Worm (Caenorhabditis elegans) whole organism, late embryonic: ENCODE data around the gene bli-2.
A peak's percentile ranks its signal among the peaks of the same experiment; 100 is the strongest.
"Not testable (repeated sequence)": the region's sequence is repeated elsewhere in the genome, so short reads cannot be mapped to it uniquely, and the experiment has no call there.

Experiments used
- C38D4.7 ChIP-seq: fragments of 200-800 bp; sonication (Bioruptor generic); optimal IDR thresholded peaks from 2 replicates; lab custom pipeline; 2018; ENCODE audit warnings: mild to moderate bottlenecking, missing genetic modification characterization, moderate library complexity, missing compliant biosample characterization
- F13H6.1 ChIP-seq: sonication (generic microtip); optimal IDR thresholded peaks from 2 replicates; lab custom pipeline; 2016; ENCODE audit warnings: missing genetic modification characterization, missing compliant biosample characterization
- K02D7.2 ChIP-seq: sonication (generic microtip); optimal IDR thresholded peaks from 2 replicates; lab custom pipeline; 2017; ENCODE audit warnings: mild to moderate bottlenecking, missing genetic modification characterization, missing compliant biosample characterization
- Y22D7AL.16 ChIP-seq: sonication (generic microtip); optimal IDR thresholded peaks from 2 replicates; lab custom pipeline; 2016; ENCODE audit warnings: missing genetic modification characterization, missing compliant biosample characterization
- ama-1 ChIP-seq: fragments of 150-350 bp; optimal IDR thresholded peaks from 2 replicates; lab custom pipeline; 2014
- ceh-14 ChIP-seq: sonication (generic microtip); optimal IDR thresholded peaks from 2 replicates; lab custom pipeline; 2016; ENCODE audit warnings: missing genotype, missing genetic modification characterization, missing compliant biosample characterization
- ceh-19 ChIP-seq: fragments of 200-800 bp; sonication (Bioruptor generic); optimal IDR thresholded peaks from 2 replicates; lab custom pipeline; 2018; ENCODE audit warnings: mild to moderate bottlenecking, missing genetic modification characterization, missing compliant biosample characterization
- ceh-2 ChIP-seq: sonication (generic microtip); optimal IDR thresholded peaks from 2 replicates; lab custom pipeline; 2016; ENCODE audit warnings: missing genotype, missing genetic modification characterization, missing compliant biosample characterization
- ceh-22 ChIP-seq: sonication (generic microtip); optimal IDR thresholded peaks from 2 replicates; lab custom pipeline; 2017; ENCODE audit warnings: missing biosample characterization, missing genetic modification characterization
- ceh-24 ChIP-seq: sonication (generic microtip); optimal IDR thresholded peaks from 2 replicates; lab custom pipeline; 2016; ENCODE audit warnings: mild to moderate bottlenecking, missing genetic modification characterization, missing compliant biosample characterization
- ceh-30 ChIP-seq: fragments of 150-350 bp; optimal IDR thresholded peaks from 2 replicates; lab custom pipeline; 2014; ENCODE audit warnings: missing biosample characterization, missing genetic modification characterization
- ceh-45 ChIP-seq: fragments of 200-800 bp; sonication (Bioruptor generic); IDR thresholded peaks from 2 replicates; pipeline ENCODE4 v1.3.6; 2022; ENCODE audit warnings: missing genetic modification reagents, missing genetic modification characterization, missing compliant biosample characterization
- ceh-9 ChIP-seq: sonication (generic microtip); optimal IDR thresholded peaks from 2 replicates; lab custom pipeline; 2016; ENCODE audit warnings: mild to moderate bottlenecking, missing genetic modification characterization, inconsistent platforms, missing compliant biosample characterization
- dve-1 ChIP-seq: sonication (generic microtip); optimal IDR thresholded peaks from 2 replicates; lab custom pipeline; 2017; ENCODE audit warnings: antibody characterized with exemption, mild to moderate bottlenecking, missing genetic modification characterization, missing compliant biosample characterization
- elt-2 ChIP-seq: sonication (generic microtip); optimal IDR thresholded peaks from 2 replicates; lab custom pipeline; 2016; ENCODE audit warnings: missing genetic modification reagents, missing genetic modification characterization, missing compliant biosample characterization
- elt-4 ChIP-seq: sonication (generic microtip); optimal IDR thresholded peaks from 2 replicates; lab custom pipeline; 2016; ENCODE audit warnings: missing genetic modification characterization, missing compliant biosample characterization
- eyg-1 ChIP-seq: sonication (generic microtip); optimal IDR thresholded peaks from 2 replicates; lab custom pipeline; 2016; ENCODE audit warnings: missing genotype, missing genetic modification characterization, missing compliant biosample characterization
- fkh-10 ChIP-seq: fragments of 150-350 bp; optimal IDR thresholded peaks from 2 replicates; lab custom pipeline; 2014; ENCODE audit warnings: missing biosample characterization, missing genetic modification reagents, missing genetic modification characterization
- fkh-6 ChIP-seq: sonication (generic microtip); optimal IDR thresholded peaks from 2 replicates; lab custom pipeline; 2016; ENCODE audit warnings: missing genetic modification characterization, missing compliant biosample characterization
- hlh-30 ChIP-seq: sonication (generic microtip); optimal IDR thresholded peaks from 2 replicates; lab custom pipeline; 2017; ENCODE audit warnings: antibody characterized with exemption, missing genetic modification characterization, missing compliant biosample characterization; ENCODE audit not compliant: insufficient read depth
- madf-2 ChIP-seq: sonication (generic microtip); optimal IDR thresholded peaks from 2 replicates; lab custom pipeline; 2017; ENCODE audit warnings: missing genetic modification characterization, missing compliant biosample characterization
- nhr-11 ChIP-seq: fragments of 150-350 bp; optimal IDR thresholded peaks from 2 replicates; lab custom pipeline; 2014; ENCODE audit warnings: missing biosample characterization, missing genetic modification characterization
- pag-3 ChIP-seq: sonication (generic microtip); optimal IDR thresholded peaks from 2 replicates; lab custom pipeline; 2016; ENCODE audit warnings: missing compliant biosample characterization, missing genetic modification characterization, borderline replicate concordance
- pat-9 ChIP-seq: fragments of 200-800 bp; sonication (Bioruptor generic); optimal IDR thresholded peaks from 2 replicates; lab custom pipeline; 2018; ENCODE audit warnings: mild to moderate bottlenecking, missing genetic modification characterization, moderate library complexity, missing compliant biosample characterization
- pha-4 ChIP-seq: fragments of 150-350 bp; optimal IDR thresholded peaks from 2 replicates; lab custom pipeline; 2018; ENCODE audit warnings: missing biosample characterization, missing genetic modification reagents, missing genetic modification characterization
- ref-2 ChIP-seq: sonication (generic microtip); optimal IDR thresholded peaks from 2 replicates; lab custom pipeline; 2016; ENCODE audit warnings: missing genetic modification characterization, missing compliant biosample characterization
- rnt-1 ChIP-seq: sonication (generic microtip); optimal IDR thresholded peaks from 2 replicates; lab custom pipeline; 2016; ENCODE audit warnings: missing genetic modification characterization, missing compliant biosample characterization
- sdc-2 ChIP-seq: sonication (generic microtip); optimal IDR thresholded peaks from 2 replicates; lab custom pipeline; 2016; ENCODE audit warnings: missing genotype, missing genetic modification characterization, missing compliant biosample characterization
- sox-2 ChIP-seq: fragments of 200-800 bp; sonication (Bioruptor generic); IDR thresholded peaks from 2 replicates; pipeline ENCODE4 v1.3.6; 2022; ENCODE audit warnings: missing genetic modification reagents, missing genetic modification characterization, missing compliant biosample characterization
- syd-9 ChIP-seq: sonication (generic microtip); optimal IDR thresholded peaks from 2 replicates; lab custom pipeline; 2016; ENCODE audit warnings: mild to moderate bottlenecking, missing genetic modification characterization, moderate library complexity, missing compliant biosample characterization
- tbx-2 ChIP-seq: sonication (generic microtip); optimal IDR thresholded peaks from 2 replicates; lab custom pipeline; 2016; ENCODE audit warnings: missing genetic modification characterization, missing compliant biosample characterization
- ttx-3 ChIP-seq: sonication (generic microtip); optimal IDR thresholded peaks from 2 replicates; lab custom pipeline; 2016; ENCODE audit warnings: missing genetic modification reagents, missing genetic modification characterization, missing compliant biosample characterization
- unc-3 ChIP-seq, 2 experiments: fragments of 200-800 bp in 1 of 2; sonication (Bioruptor generic) in 1 of 2; sonication (generic microtip) in 1 of 2; conservative IDR thresholded peaks in 1 of 2; optimal IDR thresholded peaks in 1 of 2; 2 replicates each; pipeline versions ENCODE4 v1.3.6 to Lab custom; 2016 to 2022; ENCODE audit warnings: missing compliant biosample characterization in 2 of 2, missing genetic modification characterization in 2 of 2, missing genetic modification reagents in 1 of 2
- unc-42 ChIP-seq: sonication (generic microtip); optimal IDR thresholded peaks from 2 replicates; lab custom pipeline; 2016; ENCODE audit warnings: missing genotype, missing genetic modification characterization, missing compliant biosample characterization
- unc-55 ChIP-seq: sonication (generic microtip); optimal IDR thresholded peaks from 2 replicates; lab custom pipeline; 2017; ENCODE audit warnings: missing biosample characterization, missing genetic modification reagents, missing genetic modification characterization
- unc-86 ChIP-seq: sonication (generic microtip); optimal IDR thresholded peaks from 2 replicates; lab custom pipeline; 2016; ENCODE audit warnings: missing genetic modification characterization, missing compliant biosample characterization

Gene bli-2

DNA sequence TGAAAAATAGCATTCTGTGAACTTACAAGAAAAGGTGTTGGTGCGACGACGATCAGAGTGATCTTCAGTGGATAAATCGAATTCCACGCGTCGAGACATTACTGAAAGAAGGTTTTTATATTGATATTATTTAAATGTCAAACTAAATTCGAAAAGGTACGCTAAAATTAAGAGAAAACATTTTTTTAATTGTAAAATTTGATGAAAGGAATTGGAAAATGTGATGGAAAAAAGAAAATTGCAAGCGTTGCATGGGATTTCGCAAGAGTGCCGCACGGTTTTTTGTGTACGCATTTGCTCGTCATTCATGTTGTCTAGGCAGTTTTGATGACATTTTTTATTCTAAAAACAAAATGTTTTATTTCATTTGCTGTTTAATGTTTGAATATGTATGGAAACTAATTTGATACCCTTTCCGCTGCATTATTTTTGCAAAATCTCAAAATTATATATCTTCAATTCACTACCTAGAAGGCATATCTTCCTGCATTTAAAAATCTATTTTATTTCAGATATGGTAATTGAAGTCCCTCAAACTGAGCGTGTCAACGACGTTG, 29.8 kb downstream of the bli-2 start, which contains the start of the genes eif-3.L and npl-4.2:
Gene eif-3.L (minus strand): TSS at position 101 of the 557 bp plus-strand sequence.
Gene npl-4.2 (plus strand): TSS at position 507 of the 557 bp plus-strand sequence.
- not testable (repeated sequence) for TF ChIP-seq ttx-3 (tag; lab: Kevin White, UChicago); ceh-9 (tag; lab: Kevin White, UChicago); pat-9

DNA sequence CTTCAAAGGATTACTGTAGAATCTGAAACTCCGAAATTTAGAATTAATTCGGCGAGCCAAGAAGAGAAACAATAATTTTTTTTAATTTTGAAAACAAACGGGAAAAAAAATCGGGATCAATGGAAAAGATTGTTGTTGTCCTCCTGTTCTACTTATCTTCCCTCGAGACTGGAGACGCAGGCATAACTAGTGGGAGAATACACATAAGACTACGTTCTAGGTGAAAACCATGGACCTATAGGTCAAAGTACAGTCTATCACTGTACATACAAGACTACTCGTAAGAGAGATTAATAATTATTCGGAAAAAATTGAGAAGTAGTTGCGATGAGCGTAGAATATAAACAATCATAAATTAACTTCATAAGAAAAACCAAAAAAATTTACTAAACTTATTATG, 32.9 kb downstream of the bli-2 start, which contains the start of gene dhs-6:
Gene dhs-6 (minus strand): TSS at position 22 of the 400 bp plus-strand sequence.
- TF ChIP-seq ceh-14 (tag; lab: Kevin White, UChicago) (no peak), pha-4 (tag; lab: Kevin White, UChicago) (no peak), elt-2 (peak; percentile 45)

DNA sequence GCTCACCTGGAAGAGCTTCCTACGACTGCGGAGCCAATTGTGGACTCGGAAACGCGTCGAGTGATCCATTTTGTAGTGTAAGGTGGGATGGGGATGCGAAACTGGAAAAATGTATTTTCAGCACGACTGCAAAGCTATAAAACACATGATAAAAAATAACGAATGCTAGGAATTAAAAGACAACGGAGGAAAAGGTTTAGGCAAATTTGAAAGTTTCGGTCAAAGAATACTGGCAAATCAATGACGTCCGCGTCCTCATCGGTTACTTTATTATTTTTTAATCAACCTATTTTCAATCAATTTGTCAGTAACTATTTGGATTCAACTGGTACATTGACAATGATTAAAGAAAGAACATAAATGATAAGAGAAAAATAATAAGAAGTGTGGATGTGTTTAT, 44.5 kb downstream of the bli-2 start, which contains the start of gene C17G10.7:
Gene C17G10.7 (minus strand): TSS at position 101 of the 400 bp plus-strand sequence.
- TF ChIP-seq ceh-24 (tag; lab: Kevin White, UChicago) (no peak), K02D7.2 (no peak), dve-1 (no peak), madf-2 (tag; lab: Kevin White, UChicago) (no peak), eyg-1 (tag; lab: Kevin White, UChicago) (no peak), ceh-19 (no peak), ama-1 (no peak), fkh-6 (no peak), Y22D7AL.16 (tag; lab: Kevin White, UChicago) (no peak), pag-3 (tag; lab: Kevin White, UChicago) (no peak), C38D4.7 (GFP tag; lab: Kevin White, UChicago) (no peak), rnt-1 (tag; lab: Kevin White, UChicago) (no peak), unc-3 (GFP tag; conservative IDR thresholded peaks at IDR 0.05; lab: Robert Waterston, UW) (no peak), unc-3 (tag; optimal IDR thresholded peaks at IDR 0.05; lab: Kevin White, UChicago) (no peak), F13H6.1 (tag; lab: Kevin White, UChicago) (no peak), ref-2 (tag; lab: Kevin White, UChicago) (no peak), ceh-2 (no peak)

DNA sequence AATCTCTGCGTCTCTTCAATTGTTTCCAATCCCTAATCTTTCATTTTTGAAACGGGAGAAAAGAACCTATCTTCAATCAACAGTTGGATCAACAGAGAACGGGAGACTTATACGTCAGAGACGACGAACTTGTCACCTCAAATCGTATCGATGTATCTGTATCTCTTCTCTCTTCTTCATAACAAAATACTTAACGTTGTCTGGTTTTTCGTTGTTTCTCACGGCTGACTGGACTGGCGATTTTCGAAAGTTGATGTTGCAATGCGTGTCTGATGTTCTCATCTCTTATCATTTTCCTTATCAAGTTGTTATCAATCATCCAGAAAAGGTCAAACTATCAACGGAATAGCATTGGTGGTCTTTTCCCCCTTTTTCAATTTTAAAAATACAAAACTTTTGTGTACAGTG, 46.7 kb downstream of the bli-2 start:
- TF ChIP-seq fkh-10: no peak
- TF ChIP-seq unc-42 (tag; lab: Kevin White, UChicago): no peak
- TF ChIP-seq ceh-14 (tag; lab: Kevin White, UChicago): no peak
- TF ChIP-seq nhr-11: no peak
- TF ChIP-seq ceh-22 (tag; lab: Kevin White, UChicago): no peak
- TF ChIP-seq elt-2: peak; percentile 99
- TF ChIP-seq unc-55 (GFP tag; lab: Kevin White, UChicago): peak; percentile 39
- TF ChIP-seq ceh-30 (tag; lab: Kevin White, UChicago): no peak
- no peak for TF ChIP-seq eyg-1 (tag; lab: Kevin White, UChicago)
- TF ChIP-seq ceh-45 (GFP tag; lab: Robert Waterston, UW): no peak
- no peak for TF ChIP-seq hlh-30 (tag; lab: Kevin White, UChicago)
- no peak for TF ChIP-seq sox-2 (GFP tag; lab: Robert Waterston, UW)
- TF ChIP-seq elt-4 (tag; lab: Kevin White, UChicago): no peak
- no peak for TF ChIP-seq syd-9 (tag; lab: Kevin White, UChicago)
- no peak for TF ChIP-seq unc-86
- TF ChIP-seq sdc-2 (tag; lab: Kevin White, UChicago): no peak
- TF ChIP-seq tbx-2: no peak
